Worm (Caenorhabditis elegans): Measurements from ENCODE around the gene fmo-2.

The fmo-2 gene

DNA sequence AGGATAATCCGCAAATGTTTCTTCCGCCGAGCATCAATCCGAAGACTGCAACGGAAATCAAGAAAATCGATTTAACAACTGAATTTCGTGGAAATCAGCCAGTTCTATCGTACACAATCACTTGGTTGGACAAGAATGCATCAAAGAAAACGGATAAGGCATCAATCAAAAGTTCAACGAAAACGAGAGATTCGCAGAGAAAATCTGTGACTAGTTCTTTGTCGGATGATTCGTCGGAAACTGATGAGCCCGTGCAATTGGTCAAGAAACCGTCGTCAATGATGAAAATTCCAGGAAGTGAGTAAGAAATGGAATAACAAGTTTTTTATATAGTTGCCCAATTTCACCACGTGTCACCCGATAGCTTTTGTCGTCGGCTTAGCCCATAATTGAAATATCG lies 23.8 kb downstream of the fmo-2 start, which contains the start of gene R102.6:
Gene R102.6, minus strand, starts transcription at position 101 of the 400 bp plus-strand sequence.
- TF ChIP-seq lin-15B (tag; optimal IDR thresholded peaks at IDR 0.05) (no peak), nhr-76 (tag; optimal IDR thresholded peaks at IDR 0.05) (no peak), R02D3.7 (tag; optimal IDR thresholded peaks at IDR 0.05) (no peak), mml-1 (tag; optimal IDR thresholded peaks at IDR 0.05) (no peak), hmg-11 (tag; optimal IDR thresholded peaks at IDR 0.05) (no peak), daf-12 (tag; optimal IDR thresholded peaks at IDR 0.05) (no peak), nhr-43 (tag; optimal IDR thresholded peaks at IDR 0.05; ENCODE audit: poor library complexity, severe bottlenecking) (no peak), nhr-28 (tag; optimal IDR thresholded peaks at IDR 0.05) (no peak), elt-2 (tag; optimal IDR thresholded peaks at IDR 0.05) (no peak), lin-39 (tag; optimal IDR thresholded peaks at IDR 0.05) (no peak)

DNA sequence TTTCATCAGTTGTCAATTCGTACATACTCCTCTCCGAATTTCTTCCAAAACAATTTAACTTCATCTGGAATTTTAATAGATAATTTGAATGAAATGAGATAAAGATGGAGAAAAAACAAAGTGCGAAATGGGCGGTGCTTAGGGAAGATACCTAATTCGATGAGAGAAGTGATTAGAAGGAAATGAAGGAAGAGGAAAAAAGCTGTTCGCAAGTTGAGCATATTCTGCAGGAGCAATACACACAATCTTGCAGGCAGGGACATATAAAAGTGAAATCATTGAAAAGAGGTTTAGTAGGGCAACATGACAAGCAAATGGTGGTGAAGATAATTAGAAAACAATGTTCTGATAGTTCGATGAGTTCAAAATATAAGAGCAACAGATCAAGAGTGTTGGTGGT lies 29.4 kb downstream of the fmo-2 start, which contains the start of gene glb-21:
Gene glb-21, minus strand, starts transcription at position 66 of the 400 bp plus-strand sequence.
- TF ChIP-seq nfya-1 (tag; optimal IDR thresholded peaks at IDR 0.05; ENCODE audit: insufficient read depth), result no peak
- TF ChIP-seq egl-27 (tag; optimal IDR thresholded peaks at IDR 0.05), result no peak
- no peak for TF ChIP-seq ceh-9 (tag; optimal IDR thresholded peaks at IDR 0.05)
- TF ChIP-seq ZK546.5 (tag; optimal IDR thresholded peaks at IDR 0.05), result no peak
- no peak for TF ChIP-seq nhr-25 (tag; optimal IDR thresholded peaks at IDR 0.05)

DNA sequence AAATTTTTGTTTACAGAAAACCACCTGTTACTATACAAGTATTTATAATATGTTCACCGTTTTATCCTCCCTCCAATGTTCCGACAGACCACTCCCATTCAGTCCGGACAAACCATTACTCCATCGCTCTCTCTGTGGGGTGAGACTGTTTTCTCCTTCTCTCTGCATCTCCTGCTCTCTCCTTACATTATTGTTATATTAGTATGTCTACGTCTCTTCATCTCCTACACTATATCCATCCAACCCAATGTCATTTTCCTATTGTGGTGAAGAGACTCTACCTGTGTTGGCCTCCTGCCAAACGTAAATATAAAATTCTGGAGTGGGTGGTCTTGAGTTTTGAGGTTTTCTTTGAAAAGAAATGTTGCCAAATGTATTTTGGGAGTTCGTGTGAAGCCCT lies 32.3 kb downstream of the fmo-2 start:
- TF ChIP-seq elt-2 (tag; optimal IDR thresholded peaks at IDR 0.05) (peak; percentile 2), pqm-1 (tag; optimal IDR thresholded peaks at IDR 0.05) (peak; percentile 7), pha-4 (tag; optimal IDR thresholded peaks at IDR 0.05) (peak; percentile 78), elt-1 (tag; optimal IDR thresholded peaks at IDR 0.05) (no peak), skn-1 (tag; optimal IDR thresholded peaks at IDR 0.05) (no peak), ztf-11 (tag; optimal IDR thresholded peaks at IDR 0.05) (no peak)

ce11 chrIV:10716348-10716747 lies 34.0 kb downstream of the fmo-2 start, which contains the start of gene ncx-3:
Gene ncx-3, plus strand, starts transcription at chrIV:10716648.
- TF ChIP-seq ZK546.5 (tag; optimal IDR thresholded peaks at IDR 0.05) (no peak), fos-1 (tag; optimal IDR thresholded peaks at IDR 0.05) (no peak), pqm-1 (tag; optimal IDR thresholded peaks at IDR 0.05) (no peak), mdl-1 (tag; optimal IDR thresholded peaks at IDR 0.05) (no peak), egl-5 (tag; optimal IDR thresholded peaks at IDR 0.05) (no peak), fkh-2 (tag; optimal IDR thresholded peaks at IDR 0.05) (no peak), snpc-4 (tag; optimal IDR thresholded peaks at IDR 0.05) (no peak), pha-4 (tag; optimal IDR thresholded peaks at IDR 0.05) (no peak), daf-12 (tag; optimal IDR thresholded peaks at IDR 0.05) (no peak), nhr-11 (tag; optimal IDR thresholded peaks at IDR 0.05) (no peak), aly-2 (tag; optimal IDR thresholded peaks at IDR 0.05) (no peak), jun-1 (tag; optimal IDR thresholded peaks at IDR 0.05) (no peak), nhr-25 (tag; optimal IDR thresholded peaks at IDR 0.05) (no peak), lsy-12 (tag; optimal IDR thresholded peaks at IDR 0.05) (no peak)

- TF ChIP-seq snpc-4 (tag; optimal IDR thresholded peaks at IDR 0.05) (no peak), zag-1 (tag; optimal IDR thresholded peaks at IDR 0.05) (no peak), eor-1 (tag; optimal IDR thresholded peaks at IDR 0.05) (no peak), elt-3 (tag; optimal IDR thresholded peaks at IDR 0.05) (no peak)
These were observed 35.8 kb downstream of the fmo-2 start for ce11 chrIV:10718075-10718474.

- TF ChIP-seq unc-39 (tag; optimal IDR thresholded peaks at IDR 0.05), result no peak
- TF ChIP-seq daf-12 (tag; optimal IDR thresholded peaks at IDR 0.05), result no peak
- no peak for TF ChIP-seq ama-1 (optimal IDR thresholded peaks at IDR 0.05)
- TF ChIP-seq egl-27 (tag; optimal IDR thresholded peaks at IDR 0.05), result no peak
- no peak for TF ChIP-seq nhr-23 (tag; optimal IDR thresholded peaks at IDR 0.05)
- no peak for TF ChIP-seq tbx-2 (tag; optimal IDR thresholded peaks at IDR 0.05)
- TF ChIP-seq nhr-237 (tag; optimal IDR thresholded peaks at IDR 0.05), result no peak
- TF ChIP-seq nhr-11 (tag; optimal IDR thresholded peaks at IDR 0.05), result no peak
- no peak for TF ChIP-seq pha-4 (tag; optimal IDR thresholded peaks at IDR 0.05)
- no peak for TF ChIP-seq sea-2 (GFP tag; optimal IDR thresholded peaks at IDR 0.05)
- no peak for TF ChIP-seq nfya-1 (tag; optimal IDR thresholded peaks at IDR 0.05; ENCODE audit: insufficient read depth)
- no peak for TF ChIP-seq nhr-43 (tag; optimal IDR thresholded peaks at IDR 0.05; ENCODE audit: poor library complexity, severe bottlenecking)
- no peak for TF ChIP-seq nhr-25 (tag; optimal IDR thresholded peaks at IDR 0.05)
- TF ChIP-seq nhr-76 (tag; optimal IDR thresholded peaks at IDR 0.05), result no peak
- TF ChIP-seq elt-1 (tag; optimal IDR thresholded peaks at IDR 0.05), result no peak
- TF ChIP-seq nhr-28 (tag; optimal IDR thresholded peaks at IDR 0.05), result no peak
- no peak for TF ChIP-seq aly-2 (tag; optimal IDR thresholded peaks at IDR 0.05)
These were observed 36.5 kb downstream of the fmo-2 start for ce11 chrIV:10718865-10719264.
